Fruit fly (Drosophila melanogaster) S2 (cell line): ENCODE measurements around the gene mRpS14.
A peak's percentile ranks its signal among the peaks of the same experiment; 100 is the strongest.

ENCODE experiments used
- CG8478 ChIP-seq: fragments of >200 bp; optimal IDR thresholded peaks from 2 replicates; lab custom pipeline; 2018
- CTCF ChIP-seq, 2 experiments: fragments of >200 bp; optimal IDR thresholded peaks; 2 replicates each; lab custom pipeline; 2018

Gene mRpS14

DNA sequence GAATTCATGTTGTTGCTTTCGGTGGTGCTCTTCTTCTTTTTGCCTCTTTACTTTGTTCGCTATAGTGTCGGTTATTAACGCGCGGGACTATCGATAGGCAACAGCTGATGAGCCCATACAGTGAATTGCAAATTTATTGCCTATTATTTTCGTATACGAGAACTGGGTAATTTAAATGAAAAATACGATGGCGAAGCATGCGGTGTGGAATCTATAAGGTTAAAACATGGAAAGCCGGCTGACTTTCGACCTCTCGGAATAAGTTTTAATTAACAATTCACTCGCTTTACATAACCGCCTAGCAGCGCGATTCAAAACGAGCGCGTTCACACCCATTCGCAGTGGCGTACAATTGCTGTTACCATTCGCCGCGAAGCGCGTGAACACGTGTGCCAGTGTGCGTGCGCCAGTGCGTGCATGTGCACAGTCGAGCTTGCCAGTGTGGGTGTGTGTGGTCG lies at the start of gene mRpS14, which contains the start of gene Naa15-16:
Gene mRpS14, minus strand, starts transcription at position 370 of the 458 bp plus-strand sequence.
Gene Naa15-16, plus strand, starts transcription at position 116 of the 458 bp plus-strand sequence.
- TF ChIP-seq CTCF (optimal IDR thresholded peaks at IDR 0.05; lab: Kevin White, UChicago), result no peak
- TF ChIP-seq CG8478, result no peak

DNA sequence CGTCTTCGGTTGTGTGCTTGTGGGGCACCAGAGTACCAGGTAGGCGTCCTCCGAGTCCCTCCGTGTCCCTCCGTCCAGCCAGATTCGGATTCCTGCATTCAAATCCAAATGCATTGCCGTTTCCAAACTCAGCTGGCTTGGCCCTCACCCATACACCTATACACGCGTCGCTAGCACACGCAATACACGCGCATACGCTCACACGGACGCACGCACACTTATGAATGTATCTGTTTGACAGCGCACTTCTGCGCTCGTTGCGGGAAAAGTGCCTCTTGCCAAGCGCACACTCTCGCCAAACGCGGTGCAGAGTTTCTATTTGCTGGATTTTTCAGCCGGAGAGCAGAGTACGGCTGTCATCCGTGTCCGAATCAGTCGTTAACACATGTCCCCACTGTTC lies 42.6 kb upstream of the mRpS14 start:
- no peak for TF ChIP-seq CTCF (optimal IDR thresholded peaks at IDR 0.05; lab: Kevin White, UChicago)
- TF ChIP-seq CG8478, result no peak

DNA sequence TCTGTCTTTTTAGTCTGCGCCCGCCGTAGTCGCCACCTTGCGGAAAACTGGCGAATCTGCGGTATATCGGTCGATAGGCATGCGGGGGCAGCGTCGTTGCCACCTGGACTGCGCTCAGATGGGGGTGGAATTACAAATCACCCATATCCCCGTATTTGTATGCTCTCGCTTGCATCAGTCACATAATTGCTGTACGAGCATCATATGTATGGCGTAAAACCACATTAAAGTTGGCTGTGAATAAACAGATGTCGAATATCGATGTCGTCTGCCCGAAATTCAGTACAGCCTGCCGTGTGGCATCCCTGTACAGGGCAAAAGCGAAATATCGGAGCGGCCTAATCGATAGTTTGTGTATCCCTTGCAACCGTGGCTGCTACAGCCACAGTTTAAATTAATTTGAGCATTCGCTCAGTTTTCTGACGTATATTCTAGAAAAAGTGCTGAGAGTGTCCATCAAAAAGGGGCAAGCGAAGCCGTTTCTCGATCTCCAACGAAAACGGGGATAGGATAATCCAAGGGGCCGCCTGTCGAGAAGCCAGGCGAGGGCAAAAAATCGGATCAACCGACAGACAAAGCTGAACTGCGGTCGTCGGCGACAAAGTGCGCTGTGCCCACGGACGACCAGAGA lies 41.8 kb upstream of the mRpS14 start, which contains the start of the genes Idh3a and CoRest:
Gene Idh3a, minus strand, starts transcription at position 58 of the 631 bp plus-strand sequence.
Gene CoRest, plus strand, starts transcription at position 177 of the 631 bp plus-strand sequence.
- TF ChIP-seq CTCF (optimal IDR thresholded peaks at IDR 0.05; lab: Kevin White, UChicago) (peak; percentile 83 to 92), CG8478 (no peak)

DNA sequence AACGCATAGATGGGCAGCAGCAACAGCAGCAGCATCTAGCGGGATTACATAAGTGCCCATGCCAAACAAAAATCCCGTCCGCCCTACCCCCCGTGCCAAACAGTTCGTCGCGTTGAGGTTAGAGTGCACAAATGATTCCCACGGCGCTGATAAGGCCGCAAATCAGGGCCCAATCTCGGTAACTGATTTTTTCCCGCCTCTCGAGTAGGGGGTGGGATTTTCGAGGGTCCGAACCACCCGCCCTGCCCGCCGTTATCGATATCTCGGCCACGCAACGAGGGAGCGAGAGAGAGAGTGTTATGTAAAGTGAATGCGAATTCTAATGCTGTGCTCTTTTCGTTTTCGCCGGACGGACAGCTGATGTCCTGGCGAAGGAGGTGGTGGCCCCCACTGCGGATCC lies 40.9 kb upstream of the mRpS14 start:
- TF ChIP-seq CTCF (optimal IDR thresholded peaks at IDR 0.05; lab: Kevin White, UChicago), result no peak
- TF ChIP-seq CG8478, result no peak

DNA sequence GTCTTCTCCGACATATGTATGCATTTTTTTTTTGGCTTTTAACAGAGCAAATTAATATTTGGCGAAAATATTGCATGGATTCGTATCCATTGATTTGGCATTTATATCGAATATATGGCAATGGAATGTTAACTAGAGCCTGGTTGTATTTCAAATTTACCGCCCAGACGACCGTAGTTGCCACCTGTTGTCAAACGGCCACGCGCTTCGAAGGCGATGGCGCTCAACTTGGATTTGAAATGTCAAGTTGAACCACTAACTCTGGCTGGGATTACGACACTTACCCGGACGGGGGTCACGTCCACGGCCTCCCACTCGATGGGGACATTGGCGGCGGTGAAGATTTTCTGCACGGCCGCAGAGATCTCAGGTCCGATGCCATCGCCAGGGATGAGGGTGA lies 40.3 kb upstream of the mRpS14 start:
- peak in 1 of 2 experiments; percentile 11 for TF ChIP-seq CTCF (optimal IDR thresholded peaks at IDR 0.05; lab: Kevin White, UChicago)
- no peak for TF ChIP-seq CG8478

DNA sequence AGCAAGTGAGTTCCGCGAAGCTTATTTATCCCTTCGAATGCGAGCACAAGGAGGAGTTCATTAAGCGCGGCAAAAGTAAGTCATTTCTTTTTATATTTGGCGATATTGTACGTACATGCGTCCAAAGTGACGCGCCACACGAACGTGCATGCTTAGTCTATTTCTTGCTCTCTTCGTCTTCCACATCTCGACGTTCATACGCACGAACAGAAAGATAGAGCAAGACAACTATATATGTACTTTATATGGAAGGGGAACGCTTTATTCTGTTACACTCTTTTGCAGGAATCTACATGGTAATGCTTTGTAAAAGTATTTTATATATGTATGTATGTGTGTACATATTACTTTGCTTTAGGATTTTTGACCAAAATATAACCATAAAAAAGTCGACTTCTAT lies 30.2 kb upstream of the mRpS14 start:
- TF ChIP-seq CTCF (optimal IDR thresholded peaks at IDR 0.05; lab: Kevin White, UChicago) (no peak), CG8478 (no peak)

DNA sequence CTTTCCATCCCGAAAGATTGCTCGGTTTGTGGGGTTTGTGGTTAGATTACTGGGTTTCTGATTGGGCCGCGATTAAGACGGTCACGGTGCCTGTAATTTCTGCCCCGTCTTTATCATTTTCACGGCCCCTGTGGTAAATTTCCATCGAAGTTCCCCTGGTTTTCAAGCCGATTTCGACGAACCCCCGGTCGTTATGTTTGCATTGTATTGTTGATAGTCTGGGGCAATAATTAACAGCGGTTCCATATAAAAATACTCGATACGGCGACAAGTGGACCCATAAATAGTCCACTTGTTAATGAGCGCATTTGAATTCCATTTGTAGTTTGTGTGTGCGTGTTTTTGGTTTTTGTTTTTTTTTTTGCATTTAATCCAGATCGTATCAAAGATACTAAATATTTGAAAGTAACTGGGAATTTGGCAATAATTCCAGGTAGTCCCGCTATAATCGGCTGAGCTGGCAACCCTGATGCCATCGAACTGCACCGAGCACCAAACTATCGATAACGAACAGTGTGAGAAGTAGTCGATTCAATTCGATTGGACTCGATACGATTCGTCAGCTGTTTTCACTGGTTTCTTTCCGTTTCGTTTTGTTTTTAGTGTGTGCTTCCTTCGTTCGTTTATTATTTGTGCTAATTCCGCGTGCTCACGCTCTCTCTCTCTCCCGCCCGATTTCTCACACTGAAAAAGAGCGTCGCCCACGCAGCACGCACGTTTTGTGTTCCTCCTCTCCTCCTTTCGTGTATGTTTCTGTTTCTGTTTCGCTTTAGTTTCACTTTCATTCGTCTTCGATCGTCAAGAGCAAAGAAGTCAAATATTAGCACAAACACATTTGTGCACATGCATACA lies 25.5 kb upstream of the mRpS14 start:
- TF ChIP-seq CTCF (optimal IDR thresholded peaks at IDR 0.05; lab: Kevin White, UChicago) (peak; percentile 36 to 46), CG8478 (no peak)

DNA sequence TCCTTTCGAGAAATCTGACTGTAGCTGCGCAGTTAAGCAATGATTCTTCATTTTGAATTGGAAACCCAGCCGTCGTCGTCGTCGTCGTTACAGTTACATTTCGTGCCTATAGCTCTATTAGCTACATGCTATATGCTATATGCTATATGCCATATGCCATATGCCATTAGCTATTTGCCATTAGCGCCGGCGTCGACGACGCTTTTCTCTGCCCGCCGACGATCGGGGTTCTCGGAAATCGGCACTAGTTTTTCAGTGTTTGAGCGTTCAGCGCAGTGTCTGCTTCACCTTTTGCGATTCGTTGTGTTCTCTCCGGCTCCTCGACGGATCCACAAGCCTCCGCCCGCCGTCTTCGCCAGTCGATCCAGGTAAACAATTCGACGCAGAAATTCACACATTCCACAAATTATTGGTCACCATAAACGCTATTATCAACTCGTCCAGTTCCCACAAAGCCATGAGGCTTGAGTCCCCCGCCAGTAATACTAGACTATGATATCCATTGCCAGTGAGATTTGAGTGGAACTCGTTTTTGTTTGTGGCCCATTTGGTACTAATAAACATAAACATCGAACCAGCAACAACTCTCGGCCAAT lies 24.2 kb upstream of the mRpS14 start:
- TF ChIP-seq CTCF (optimal IDR thresholded peaks at IDR 0.05; lab: Kevin White, UChicago) (no peak), CG8478 (no peak)

DNA sequence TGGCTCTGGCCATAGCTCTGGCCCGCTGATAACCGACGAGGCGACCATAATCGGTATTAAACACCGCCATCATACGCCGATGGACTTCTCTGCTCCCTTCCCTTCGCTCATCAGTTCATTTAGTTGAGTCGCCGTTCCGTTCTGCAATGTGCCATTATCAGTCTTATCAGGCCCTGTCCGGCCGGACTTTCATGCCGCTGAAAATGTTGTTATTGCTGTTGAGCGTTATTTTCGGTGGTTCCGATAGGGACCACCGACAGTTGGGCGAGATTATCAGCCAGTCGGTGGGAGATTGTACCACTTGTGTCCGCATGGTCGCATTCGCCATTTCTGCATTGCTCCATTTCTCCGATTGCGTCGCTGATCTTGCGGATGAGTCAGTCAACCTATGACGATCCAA lies 21.2 kb upstream of the mRpS14 start:
- TF ChIP-seq CG8478, result no peak
- no peak for TF ChIP-seq CTCF (optimal IDR thresholded peaks at IDR 0.05; lab: Kevin White, UChicago)

DNA sequence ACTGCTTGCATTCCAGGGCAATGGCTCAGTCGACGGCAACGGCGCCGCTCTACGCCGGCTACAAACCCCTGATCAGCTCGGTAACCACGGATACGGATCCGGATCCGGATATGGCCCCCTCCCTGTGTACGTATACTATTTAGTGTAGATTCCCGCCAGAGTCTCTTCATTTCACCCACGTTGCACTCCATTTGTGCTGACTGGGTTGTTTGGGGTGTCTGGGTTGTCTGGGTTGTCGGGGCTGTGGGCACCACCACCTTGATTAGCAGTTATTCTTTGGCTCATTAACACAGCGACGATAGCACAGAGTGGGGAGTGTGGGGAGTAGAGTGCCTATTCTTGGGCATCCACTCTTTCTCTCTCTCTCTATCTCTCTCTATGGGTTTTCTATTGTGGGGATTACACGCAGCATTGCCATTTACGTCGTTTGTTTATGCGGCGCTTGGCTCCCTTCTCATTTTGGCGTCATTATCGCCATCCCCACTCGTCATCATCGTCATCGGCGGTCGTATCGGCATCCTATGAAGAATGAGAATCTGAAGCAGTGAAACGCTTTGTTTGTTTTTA lies 18.8 kb upstream of the mRpS14 start:
- TF ChIP-seq CG8478, result no peak
- no peak for TF ChIP-seq CTCF (optimal IDR thresholded peaks at IDR 0.05; lab: Kevin White, UChicago)

DNA sequence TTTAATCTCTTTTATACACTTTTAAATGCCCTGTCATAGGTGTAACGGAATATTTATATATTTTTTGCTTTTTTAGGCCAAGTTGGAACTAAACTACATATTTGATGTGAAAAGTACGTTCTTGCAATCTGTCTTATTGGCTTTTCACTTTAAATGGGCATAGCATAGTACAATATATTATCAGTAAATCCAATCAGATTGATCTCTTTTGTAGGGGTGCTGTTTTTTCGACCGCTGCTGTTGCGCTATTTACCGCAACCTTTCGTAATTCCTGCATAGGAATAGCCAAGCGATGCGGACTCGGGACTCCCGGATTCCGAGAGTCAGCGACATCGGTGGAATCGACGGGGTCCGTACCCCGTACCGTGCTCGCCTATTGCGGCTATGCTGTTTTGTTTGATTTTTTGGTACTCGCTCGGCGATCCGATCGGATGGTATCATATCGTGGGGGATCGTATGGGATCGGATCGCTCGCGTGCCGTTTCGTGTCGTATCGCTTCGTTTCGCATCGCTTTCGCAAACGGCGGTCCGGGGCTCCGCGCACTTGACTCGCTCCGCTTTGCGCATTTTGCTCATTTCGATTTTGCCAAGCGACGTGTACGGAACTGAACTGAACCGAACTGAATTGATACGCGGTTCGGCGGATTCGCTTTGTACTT lies 17.9 kb upstream of the mRpS14 start:
- TF ChIP-seq CG8478 (no peak), CTCF (optimal IDR thresholded peaks at IDR 0.05; lab: Kevin White, UChicago) (no peak)

DNA sequence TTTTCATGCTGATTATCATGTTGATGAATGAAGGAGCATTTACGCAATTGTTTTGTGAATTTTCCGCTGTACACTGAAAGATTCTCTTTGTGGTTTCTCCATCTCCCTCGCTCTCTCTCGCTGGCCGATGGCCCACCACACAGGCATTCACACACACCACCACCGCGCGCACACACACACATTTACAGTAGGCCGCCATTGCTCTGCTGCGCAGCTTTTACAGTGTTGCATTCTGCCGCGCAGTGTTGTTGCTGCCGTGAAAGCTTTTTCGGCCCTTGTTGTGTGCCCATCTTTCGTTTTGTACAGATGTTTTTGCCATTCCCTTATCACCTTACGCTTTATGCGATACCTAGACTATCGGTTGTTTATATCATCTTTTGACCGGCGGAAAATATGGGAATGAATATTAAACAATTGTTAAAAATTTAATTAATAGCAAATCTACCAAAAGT lies 16.8 kb upstream of the mRpS14 start:
- TF ChIP-seq CTCF (optimal IDR thresholded peaks at IDR 0.05; lab: Kevin White, UChicago) (no peak), CG8478 (no peak)

DNA sequence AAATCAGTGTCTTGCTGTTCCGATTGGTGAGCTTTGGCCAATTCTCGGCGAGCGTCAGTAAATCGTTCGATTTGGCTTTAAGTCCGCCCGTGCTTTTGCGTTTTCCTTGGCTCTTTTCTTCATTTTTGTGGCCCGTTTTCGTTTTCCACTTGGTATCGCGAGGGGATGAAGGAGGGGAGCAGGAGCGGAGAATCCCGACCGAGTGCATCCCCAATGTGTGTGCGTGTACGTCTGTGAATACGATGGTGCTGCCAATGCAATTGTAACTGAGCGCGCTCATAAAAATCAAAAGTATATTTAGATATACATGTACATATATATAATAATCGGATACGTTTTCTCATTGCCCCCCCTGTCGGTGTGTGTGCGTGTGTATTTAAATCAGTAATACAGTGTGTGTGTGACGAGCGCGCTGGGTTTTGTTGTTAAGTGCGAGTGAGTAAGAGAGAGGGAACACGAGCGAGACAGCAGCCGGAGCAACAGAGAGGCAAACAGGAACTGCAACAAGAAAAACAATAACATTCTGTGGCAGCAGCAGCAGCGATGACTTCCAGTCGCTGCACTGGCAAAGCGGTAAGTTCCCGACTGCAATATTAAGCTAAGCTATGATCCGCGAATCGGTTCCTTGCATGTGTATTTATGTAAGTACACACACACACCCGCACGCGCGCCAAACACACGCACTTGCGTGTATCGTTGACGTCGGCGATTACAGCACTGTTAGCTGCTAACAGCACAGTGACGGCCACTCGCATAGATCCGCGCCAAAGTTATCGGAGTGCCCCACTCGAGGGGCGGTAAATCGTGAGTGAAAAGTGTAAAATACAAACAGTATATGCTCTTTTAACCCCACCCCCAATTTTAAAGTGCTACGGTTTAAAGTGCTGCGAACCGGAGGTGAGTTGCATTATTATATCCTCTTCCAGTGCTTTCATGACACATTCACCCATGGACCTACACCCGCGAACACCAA lies 15.9 kb upstream of the mRpS14 start:
- TF ChIP-seq CTCF (optimal IDR thresholded peaks at IDR 0.05; lab: Kevin White, UChicago), result no peak
